Fruit fly (Drosophila melanogaster) whole organism, embryonic: ENCODE measurements around the gene capu.

Experiments
- Abd-B ChIP-seq: fragments of 200-800 bp; sonication (Bioruptor generic); optimal IDR thresholded peaks from 2 replicates; lab custom pipeline; 2018; ENCODE audit warnings: missing biosample characterization, mild to moderate bottlenecking, missing genetic modification characterization, moderate library complexity
- CG10274 ChIP-seq: fragments of 200-800 bp; sonication (Bioruptor generic); optimal IDR thresholded peaks from 3 replicates; lab custom pipeline; 2017; ENCODE audit warnings: missing biosample characterization, mild to moderate bottlenecking, missing genetic modification characterization
- CG11456 ChIP-seq: fragments of 200-800 bp; sonication (Bioruptor generic); IDR thresholded peaks from 3 replicates; pipeline ENCODE4 v1.3.6; 2022; ENCODE audit warnings: missing biosample characterization, missing genetic modification characterization
- CG11696 ChIP-seq: fragments of 200-800 bp; sonication (Bioruptor generic); IDR thresholded peaks from 2 replicates; pipeline ENCODE4 v1.3.6; 2022; ENCODE audit warnings: missing biosample characterization, missing genetic modification characterization
- CG12391 ChIP-seq: fragments of 200-800 bp; sonication (Bioruptor generic); optimal IDR thresholded peaks from 3 replicates; lab custom pipeline; 2018; ENCODE audit warnings: missing biosample characterization, mild to moderate bottlenecking, missing genetic modification characterization, moderate library complexity
- CG13287 ChIP-seq: fragments of 200-800 bp; sonication (Bioruptor generic); IDR thresholded peaks from 2 replicates; pipeline ENCODE4 v1.3.6; 2022; ENCODE audit warnings: missing biosample characterization, missing genetic modification characterization; ENCODE audit not compliant: partially characterized antibody
- CG13296 ChIP-seq: fragments of 200-800 bp; sonication (Bioruptor generic); optimal IDR thresholded peaks from 3 replicates; lab custom pipeline; 2018; ENCODE audit warnings: missing biosample characterization, mild to moderate bottlenecking, missing genetic modification characterization
- CG13424 ChIP-seq: fragments of 200-800 bp; sonication (Bioruptor generic); optimal IDR thresholded peaks from 2 replicates; lab custom pipeline; 2019; ENCODE audit warnings: missing biosample characterization, mild to moderate bottlenecking, missing genetic modification characterization, moderate library complexity
- CG17328 ChIP-seq: fragments of 200-800 bp; sonication (Bioruptor generic); IDR thresholded peaks from 2 replicates; pipeline ENCODE4 v1.3.6; 2022; ENCODE audit warnings: missing biosample characterization, missing genetic modification characterization
- CG17829 ChIP-seq: fragments of 200-800 bp; optimal IDR thresholded peaks from 2 replicates; lab custom pipeline; 2019; ENCODE audit warnings: missing biosample characterization, mild to moderate bottlenecking, missing genetic modification characterization, moderate library complexity
- CG18262 ChIP-seq: fragments of 200-800 bp; optimal IDR thresholded peaks from 3 replicates; lab custom pipeline; 2019; ENCODE audit warnings: missing biosample characterization, mild to moderate bottlenecking, missing genetic modification characterization, moderate library complexity
- CG18476 ChIP-seq: fragments of 200-800 bp; sonication (Bioruptor generic); optimal IDR thresholded peaks from 2 replicates; lab custom pipeline; 2016; ENCODE audit warnings: missing biosample characterization, mild to moderate bottlenecking, missing genetic modification characterization
- CG2712 ChIP-seq: fragments of 200-800 bp; optimal IDR thresholded peaks from 3 replicates; lab custom pipeline; 2019; ENCODE audit warnings: missing biosample characterization, mild to moderate bottlenecking, missing genetic modification characterization, moderate library complexity
- CG3407 ChIP-seq: fragments of 200-800 bp; sonication (Bioruptor generic); optimal IDR thresholded peaks from 2 replicates; lab custom pipeline; 2018; ENCODE audit warnings: missing biosample characterization, mild to moderate bottlenecking, missing genetic modification characterization
- CG6272 ChIP-seq: fragments of 200-800 bp; sonication (Bioruptor generic); IDR thresholded peaks from 2 replicates; pipeline ENCODE4 v1.3.6; 2022; ENCODE audit warnings: missing biosample characterization, missing genetic modification characterization
- CG6791 ChIP-seq: fragments of 200-800 bp; sonication (Bioruptor generic); IDR thresholded peaks from 3 replicates; pipeline ENCODE4 v1.3.6; 2022; ENCODE audit warnings: missing biosample characterization, missing genetic modification characterization; ENCODE audit not compliant: partially characterized antibody
- CG7839 ChIP-seq: fragments of 200-800 bp; sonication (Bioruptor generic); optimal IDR thresholded peaks from 3 replicates; lab custom pipeline; 2018; ENCODE audit warnings: missing biosample characterization, mild to moderate bottlenecking, missing genetic modification characterization, moderate library complexity
- D19A ChIP-seq: fragments of 200-800 bp; optimal IDR thresholded peaks from 3 replicates; lab custom pipeline; 2019; ENCODE audit warnings: missing biosample characterization, mild to moderate bottlenecking, missing genetic modification characterization, moderate library complexity
- Dip3 ChIP-seq: fragments of 200-800 bp; sonication (Bioruptor generic); optimal IDR thresholded peaks from 3 replicates; lab custom pipeline; 2016; ENCODE audit warnings: missing biosample characterization, missing genetic modification characterization
- ERR ChIP-seq: fragments of 200-800 bp; sonication (Bioruptor generic); optimal IDR thresholded peaks from 2 replicates; lab custom pipeline; 2016; ENCODE audit warnings: missing biosample characterization, missing genetic modification characterization
- HLH3B ChIP-seq: fragments of 200-800 bp; sonication (Bioruptor generic); IDR thresholded peaks from 2 replicates; pipeline ENCODE4 v1.3.6; 2022; ENCODE audit warnings: missing biosample characterization, missing genetic modification characterization
- Hand ChIP-seq: fragments of 200-800 bp; sonication (Bioruptor generic); optimal IDR thresholded peaks from 2 replicates; lab custom pipeline; 2017; ENCODE audit warnings: mild to moderate bottlenecking, missing biosample characterization, missing genetic modification reagents, missing genetic modification characterization
- Hr51 ChIP-seq, 2 experiments: fragments of 200-800 bp; sonication (Bioruptor generic); optimal IDR thresholded peaks; 2 replicates in 1 of 2; 3 replicates in 1 of 2; lab custom pipeline; 2016 to 2018; ENCODE audit warnings: missing biosample characterization in 2 of 2, missing genetic modification characterization in 2 of 2, mild to moderate bottlenecking in 1 of 2, moderate library complexity in 1 of 2
- Kr ChIP-seq: fragments of 200-800 bp; sonication (Bioruptor generic); optimal IDR thresholded peaks from 2 replicates; lab custom pipeline; 2017; ENCODE audit warnings: missing biosample characterization, mild to moderate bottlenecking, missing genetic modification characterization
- MBD-R2 ChIP-seq: fragments of 200-800 bp; sonication (Bioruptor generic); IDR thresholded peaks from 2 replicates; pipeline ENCODE4 v1.3.6; 2022; ENCODE audit warnings: missing biosample characterization, missing genetic modification characterization
- Oli ChIP-seq: fragments of 200-800 bp; sonication (Bioruptor generic); optimal IDR thresholded peaks from 2 replicates; lab custom pipeline; 2018; ENCODE audit warnings: missing biosample characterization, mild to moderate bottlenecking, missing genetic modification characterization, moderate library complexity
- PHDP ChIP-seq: fragments of 200-800 bp; sonication (Bioruptor generic); optimal IDR thresholded peaks from 3 replicates; lab custom pipeline; 2018; ENCODE audit warnings: missing biosample characterization, mild to moderate bottlenecking, missing genetic modification characterization, moderate library complexity
- Pdp1 ChIP-seq, 2 experiments: fragments of 200-800 bp; sonication (Bioruptor generic); optimal IDR thresholded peaks; 3 replicates each; lab custom pipeline; 2016; ENCODE audit warnings: missing biosample characterization in 2 of 2, missing genetic modification characterization in 2 of 2, mild to moderate bottlenecking in 1 of 2, moderate library complexity in 1 of 2
- Sox102F ChIP-seq: fragments of 200-800 bp; sonication (Bioruptor generic); optimal IDR thresholded peaks from 2 replicates; lab custom pipeline; 2018; ENCODE audit warnings: missing biosample characterization, mild to moderate bottlenecking, missing genetic modification characterization, moderate library complexity
- Taf1 ChIP-seq: fragments of 200-800 bp; sonication (Bioruptor generic); IDR thresholded peaks from 2 replicates; pipeline ENCODE4 v1.3.6; 2022; ENCODE audit warnings: missing biosample characterization, missing genetic modification characterization
- abd-A ChIP-seq: fragments of 200-800 bp; sonication (Bioruptor generic); optimal IDR thresholded peaks from 3 replicates; lab custom pipeline; 2019; ENCODE audit warnings: missing biosample characterization, mild to moderate bottlenecking, missing genetic modification characterization, moderate library complexity
- chm ChIP-seq: fragments of 200-800 bp; sonication (Bioruptor generic); IDR thresholded peaks from 2 replicates; pipeline ENCODE4 v1.3.6; 2022; ENCODE audit warnings: missing biosample characterization, missing genetic modification characterization
- ci ChIP-seq: fragments of 200-800 bp; sonication (Bioruptor generic); IDR thresholded peaks from 3 replicates; pipeline ENCODE4 v1.3.6; 2022; ENCODE audit warnings: missing biosample characterization, missing genetic modification characterization
- dm ChIP-seq: fragments of 200-800 bp; sonication (Bioruptor generic); optimal IDR thresholded peaks from 3 replicates; lab custom pipeline; 2016; ENCODE audit warnings: missing biosample characterization, missing genetic modification characterization
- dmrt11E ChIP-seq: fragments of 200-800 bp; sonication (Bioruptor generic); optimal IDR thresholded peaks from 3 replicates; lab custom pipeline; 2018; ENCODE audit warnings: missing biosample characterization, mild to moderate bottlenecking, missing genetic modification characterization, moderate library complexity
- gcm ChIP-seq: fragments of 200-800 bp; sonication (Bioruptor generic); optimal IDR thresholded peaks from 2 replicates; lab custom pipeline; 2019; ENCODE audit warnings: missing biosample characterization, mild to moderate bottlenecking, missing genetic modification characterization, moderate library complexity
- gem ChIP-seq: fragments of 200-800 bp; sonication (Bioruptor generic); optimal IDR thresholded peaks from 2 replicates; lab custom pipeline; 2019; ENCODE audit warnings: missing biosample characterization, mild to moderate bottlenecking, missing genetic modification characterization, moderate library complexity
- grau ChIP-seq: fragments of 200-800 bp; optimal IDR thresholded peaks from 3 replicates; lab custom pipeline; 2019; ENCODE audit warnings: missing biosample characterization, mild to moderate bottlenecking, missing genetic modification characterization, moderate library complexity
- gsb ChIP-seq: fragments of 200-800 bp; sonication (Bioruptor generic); IDR thresholded peaks from 2 replicates; pipeline ENCODE4 v1.3.6; 2022; ENCODE audit warnings: missing biosample characterization, missing genetic modification characterization
- h ChIP-seq: fragments of >200 bp; optimal IDR thresholded peaks from 2 replicates; lab custom pipeline; 2017
- nmo ChIP-seq: fragments of 200-800 bp; sonication (Bioruptor generic); optimal IDR thresholded peaks from 2 replicates; lab custom pipeline; 2018; ENCODE audit warnings: missing biosample characterization, mild to moderate bottlenecking, missing genetic modification characterization, moderate library complexity
- oc ChIP-seq: fragments of 200-800 bp; sonication (Bioruptor generic); optimal IDR thresholded peaks from 2 replicates; lab custom pipeline; 2018; ENCODE audit warnings: missing biosample characterization, mild to moderate bottlenecking, missing genetic modification characterization, moderate library complexity
- row ChIP-seq: fragments of 200-800 bp; sonication (Bioruptor generic); IDR thresholded peaks from 3 replicates; pipeline ENCODE4 v1.3.6; 2022; ENCODE audit warnings: missing biosample characterization, missing genetic modification characterization
- sc ChIP-seq, 3 experiments: fragments of >200 bp in 2 of 3; fragments of 200-800 bp in 1 of 3; sonication (Bioruptor generic) in 1 of 3; optimal IDR thresholded peaks; 2 replicates in 2 of 3; 3 replicates in 1 of 3; lab custom pipeline; 2017; ENCODE audit warnings: mild to moderate bottlenecking in 1 of 3, missing biosample characterization in 1 of 3, missing genetic modification characterization in 1 of 3, missing genetic modification reagents in 1 of 3
- seq ChIP-seq: fragments of 200-800 bp; sonication (Bioruptor generic); IDR thresholded peaks from 2 replicates; pipeline ENCODE4 v1.3.6; 2022; ENCODE audit warnings: missing biosample characterization, missing genetic modification characterization
- sima ChIP-seq: fragments of 200-800 bp; sonication (Bioruptor generic); optimal IDR thresholded peaks from 2 replicates; lab custom pipeline; 2016; ENCODE audit warnings: missing biosample characterization, missing genetic modification characterization
- sisA ChIP-seq: fragments of 200-800 bp; sonication (Bioruptor generic); IDR thresholded peaks from 2 replicates; pipeline ENCODE4 v1.3.6; 2022; ENCODE audit warnings: missing biosample characterization, missing genetic modification characterization
- slbo ChIP-seq: fragments of 200-800 bp; sonication (Bioruptor generic); IDR thresholded peaks from 2 replicates; pipeline ENCODE4 v1.3.6; 2022; ENCODE audit warnings: missing biosample characterization, missing genetic modification characterization

capu gene

dm6 chr2L:3896834-3897143 lies 5.9 kb downstream of the capu start (continued):
- TF ChIP-seq CG6791 (GFP tag; lab: Robert Waterston, UW) (no peak), h (no peak), sc (optimal IDR thresholded peaks at IDR 0.05; lab: Kevin White, UChicago) (no peak), sc (GFP tag; optimal IDR thresholded peaks at IDR 0.05; lab: Kevin White, UChicago) (peak; percentile 29), CG13287 (GFP tag; lab: Robert Waterston, UW) (no peak), sima (GFP tag; lab: Kevin White, UChicago) (no peak), Dip3 (peak; percentile 49), CG17328 (GFP tag; lab: Robert Waterston, UW) (peak; percentile 83), Taf1 (GFP tag; lab: Robert Waterston, UW) (peak; percentile 78), ERR (GFP tag; lab: Kevin White, UChicago) (no peak), CG11696 (GFP tag; lab: Robert Waterston, UW) (0 out of 2 replicates have a peak, but pooled peaks have one; percentile 19), slbo (GFP tag; lab: Robert Waterston, UW) (peak; percentile 85), HLH3B (GFP tag; lab: Robert Waterston, UW) (peak; percentile 79; the same call in 1 of the 2 replicates), CG6272 (GFP tag; lab: Robert Waterston, UW) (peak; percentile 63), gcm (GFP tag; lab: Kevin White, UChicago) (no peak), dm (GFP tag; lab: Kevin White, UChicago) (peak; percentile 6), oc (tag; lab: Kevin White, UChicago) (no peak), CG18476 (no peak), Kr (no peak), gsb (GFP tag; lab: Robert Waterston, UW) (peak; percentile 42), CG11456 (peak; percentile 80), dmrt11E (no peak), CG3407 (GFP tag; lab: Kevin White, UChicago) (peak; percentile 20), sisA (GFP tag; lab: Robert Waterston, UW) (peak; percentile 77)
- TF ChIP-seq, all 482 proteins: peak for 227

dm6 chr2L:3895951-3896833 lies 6.5 kb downstream of the capu start:
- no peak for TF ChIP-seq CG13296 (GFP tag; lab: Kevin White, UChicago)
- peak; percentile 64 for TF ChIP-seq gem (tag; lab: Kevin White, UChicago)
- TF ChIP-seq Oli (tag; lab: Kevin White, UChicago) = peak; percentile 26
- TF ChIP-seq MBD-R2 (GFP tag; lab: Robert Waterston, UW) = peak; percentile 71
- TF ChIP-seq CG12391 (tag; lab: Kevin White, UChicago) = peak; percentile 24
- no peak for TF ChIP-seq Hand
- peak; percentile 15 for TF ChIP-seq CG2712 (tag; lab: Kevin White, UChicago)
- peak; percentile 57 for TF ChIP-seq PHDP (tag; lab: Kevin White, UChicago)
- peak; percentile 25 for TF ChIP-seq CG18262 (tag; lab: Kevin White, UChicago)
- TF ChIP-seq abd-A = peak; percentile 36
- TF ChIP-seq CG13424 (tag; lab: Kevin White, UChicago) = peak; percentile 31
- TF ChIP-seq nmo (GFP tag; lab: Kevin White, UChicago) = peak; percentile 31
- TF ChIP-seq Pdp1 (GFP tag; optimal IDR thresholded peaks at IDR 0.05; lab: Kevin White, UChicago) = peak in 1 of 2 experiments; percentile 13
- peak; percentile 87 for TF ChIP-seq CG10274
- TF ChIP-seq grau (tag; lab: Kevin White, UChicago) = peak; percentile 38
- peak; percentile 69 for TF ChIP-seq row
- TF ChIP-seq ci (GFP tag; lab: Robert Waterston, UW) = peak; percentile 45; the same call in 1 of the 3 replicates
- TF ChIP-seq CG7839 (tag; lab: Kevin White, UChicago) = peak; percentile 35
- no peak for TF ChIP-seq seq (GFP tag; lab: Robert Waterston, UW)
- 0 out of 2 replicates have a peak, but pooled peaks have one; percentile 43 for TF ChIP-seq chm
- TF ChIP-seq Abd-B = peak; percentile 35
- no peak for TF ChIP-seq CG17829 (tag; lab: Kevin White, UChicago)
- TF ChIP-seq Hr51 (GFP tag; optimal IDR thresholded peaks at IDR 0.05; lab: Kevin White, UChicago) = peak in 1 of 2 experiments; percentile 8
- peak; percentile 2 for TF ChIP-seq Sox102F (GFP tag; lab: Kevin White, UChicago)
- peak; percentile 78 for TF ChIP-seq D19A
